Worm (Caenorhabditis elegans) whole organism, early embryonic: Measurements from ENCODE around the gene K10D11.4.

Experiments used
- B0310.2 ChIP-seq: sonication (generic microtip); optimal IDR thresholded peaks from 2 replicates; lab custom pipeline; 2016; ENCODE audit warnings: mild to moderate bottlenecking, missing genetic modification characterization, missing compliant biosample characterization
- F13C5.2 ChIP-seq: sonication (generic microtip); optimal IDR thresholded peaks from 2 replicates; lab custom pipeline; 2017; ENCODE audit warnings: mild to moderate bottlenecking, missing genetic modification characterization, inconsistent platforms, missing compliant biosample characterization
- aly-1 ChIP-seq: sonication (generic microtip); optimal IDR thresholded peaks from 2 replicates; lab custom pipeline; 2016; ENCODE audit warnings: missing genetic modification characterization, missing compliant biosample characterization
- ama-1 ChIP-seq: fragments of 150-350 bp; optimal IDR thresholded peaks from 2 replicates; lab custom pipeline; 2014
- ceh-13 ChIP-seq: fragments of 200-800 bp; sonication (Bioruptor generic); optimal IDR thresholded peaks from 2 replicates; lab custom pipeline; 2018; ENCODE audit warnings: mild to moderate bottlenecking, missing genetic modification characterization, missing compliant biosample characterization
- ceh-36 ChIP-seq: sonication (generic microtip); optimal IDR thresholded peaks from 2 replicates; lab custom pipeline; 2016; ENCODE audit warnings: missing genetic modification characterization, inconsistent platforms, missing compliant biosample characterization
- ets-7 ChIP-seq: sonication (generic microtip); optimal IDR thresholded peaks from 2 replicates; lab custom pipeline; 2016; ENCODE audit warnings: missing genotype, missing genetic modification characterization, missing compliant biosample characterization
- flt-1 ChIP-seq: fragments of 200-800 bp; sonication (Bioruptor generic); IDR thresholded peaks from 2 replicates; pipeline ENCODE4 v1.3.6; 2022; ENCODE audit warnings: missing genetic modification characterization, missing compliant biosample characterization
- hmbx-1 ChIP-seq: sonication (generic microtip); optimal IDR thresholded peaks from 2 replicates; lab custom pipeline; 2016; ENCODE audit warnings: mild to moderate bottlenecking, missing genetic modification characterization, missing compliant biosample characterization
- hmg-4 ChIP-seq: fragments of 200-800 bp; sonication (Bioruptor generic); optimal IDR thresholded peaks from 2 replicates; lab custom pipeline; 2018; ENCODE audit warnings: mild to moderate bottlenecking, missing genetic modification characterization, missing compliant biosample characterization
- hnd-1 ChIP-seq: sonication (generic microtip); optimal IDR thresholded peaks from 2 replicates; lab custom pipeline; 2016; ENCODE audit warnings: missing genetic modification characterization, missing compliant biosample characterization
- pes-1 ChIP-seq: fragments of 200-800 bp; sonication (Bioruptor generic); IDR thresholded peaks from 2 replicates; pipeline ENCODE4 v1.3.6; 2022; ENCODE audit warnings: missing genetic modification reagents, missing genetic modification characterization, missing compliant biosample characterization
- scrt-1 ChIP-seq: fragments of 200-800 bp; sonication (Bioruptor generic); IDR thresholded peaks from 2 replicates; pipeline ENCODE4 v1.3.6; 2022; ENCODE audit warnings: missing genetic modification characterization, missing compliant biosample characterization
- sea-1 ChIP-seq: fragments of 200-800 bp; sonication (Bioruptor generic); conservative IDR thresholded peaks from 2 replicates; pipeline ENCODE4 v1.3.6; 2022; ENCODE audit warnings: missing genetic modification characterization, missing compliant biosample characterization
- tbx-11 ChIP-seq: fragments of 200-800 bp; sonication (Bioruptor generic); IDR thresholded peaks from 2 replicates; pipeline ENCODE4 v1.3.6; 2022; ENCODE audit warnings: missing genetic modification characterization, missing compliant biosample characterization
- tbx-37 ChIP-seq: fragments of 200-800 bp; sonication (Bioruptor generic); conservative IDR thresholded peaks from 2 replicates; pipeline ENCODE4 v1.3.6; 2022; ENCODE audit warnings: missing genetic modification reagents, missing genetic modification characterization, missing compliant biosample characterization
- tra-4 ChIP-seq: sonication (generic microtip); optimal IDR thresholded peaks from 2 replicates; lab custom pipeline; 2017; ENCODE audit warnings: missing genetic modification characterization, missing compliant biosample characterization

K10D11.4 gene

ce11 chrIV:12978307-12979036 lies 15.8 kb downstream of the K10D11.4 start, which contains the start of gene K10D11.2:
K10D11.2 (plus strand) TSS chrIV:12978986.
- no peak for TF ChIP-seq aly-1 (tag; lab: Kevin White, UChicago)
- TF ChIP-seq flt-1: no peak
- TF ChIP-seq F13C5.2 (tag; lab: Kevin White, UChicago): no peak
- TF ChIP-seq ets-7 (tag; lab: Kevin White, UChicago): no peak
- TF ChIP-seq hmbx-1 (tag; lab: Kevin White, UChicago): no peak
- no peak for TF ChIP-seq pes-1
- no peak for TF ChIP-seq sea-1 (GFP tag; lab: Robert Waterston, UW)
- TF ChIP-seq ceh-36 (tag; lab: Kevin White, UChicago): no peak
- TF ChIP-seq scrt-1 (GFP tag; lab: Robert Waterston, UW): no peak

ce11 chrIV:12977650-12978049 lies 16.6 kb downstream of the K10D11.4 start:
- TF ChIP-seq ets-7 (tag; lab: Kevin White, UChicago) (no peak), hnd-1 (tag; lab: Kevin White, UChicago) (no peak), sea-1 (GFP tag; lab: Robert Waterston, UW) (no peak), hmbx-1 (tag; lab: Kevin White, UChicago) (no peak), tra-4 (tag; lab: Kevin White, UChicago) (no peak), ceh-36 (tag; lab: Kevin White, UChicago) (no peak), B0310.2 (tag; lab: Kevin White, UChicago) (no peak), tbx-37 (GFP tag; lab: Robert Waterston, UW) (no peak)

ce11 chrIV:12975981-12976380 lies 18.3 kb downstream of the K10D11.4 start, which contains the start of gene dod-17:
dod-17 (plus strand) TSS chrIV:12976303.
- TF ChIP-seq sea-1 (GFP tag; lab: Robert Waterston, UW) (no peak), tbx-37 (GFP tag; lab: Robert Waterston, UW) (no peak), aly-1 (tag; lab: Kevin White, UChicago) (no peak), ets-7 (tag; lab: Kevin White, UChicago) (no peak), hmg-4 (GFP tag; lab: Kevin White, UChicago) (no peak), ceh-13 (GFP tag; lab: Kevin White, UChicago) (no peak), tra-4 (tag; lab: Kevin White, UChicago) (no peak), scrt-1 (GFP tag; lab: Robert Waterston, UW) (no peak)

- TF ChIP-seq ceh-13 (GFP tag; lab: Kevin White, UChicago): no peak
Observed at ce11 chrIV:12973336-12973735, 20.9 kb downstream of the K10D11.4 start, which contains the start of gene F55G11.4. F55G11.4 (plus strand) TSS chrIV:12973624.

- TF ChIP-seq hnd-1 (tag; lab: Kevin White, UChicago): no peak
- no peak for TF ChIP-seq F13C5.2 (tag; lab: Kevin White, UChicago)
- TF ChIP-seq aly-1 (tag; lab: Kevin White, UChicago): no peak
- no peak for TF ChIP-seq hmbx-1 (tag; lab: Kevin White, UChicago)
Observed at ce11 chrIV:12972780-12973179, 21.5 kb downstream of the K10D11.4 start.

- TF ChIP-seq sea-1 (GFP tag; lab: Robert Waterston, UW) (no peak), hmg-4 (GFP tag; lab: Kevin White, UChicago) (no peak), scrt-1 (GFP tag; lab: Robert Waterston, UW) (no peak), hmbx-1 (tag; lab: Kevin White, UChicago) (no peak), tbx-37 (GFP tag; lab: Robert Waterston, UW) (no peak), ceh-13 (GFP tag; lab: Kevin White, UChicago) (no peak), ets-7 (tag; lab: Kevin White, UChicago) (no peak), ama-1 (lab: Kevin White, UChicago) (no peak), pes-1 (no peak), ceh-36 (tag; lab: Kevin White, UChicago) (no peak), F13C5.2 (tag; lab: Kevin White, UChicago) (no peak), B0310.2 (tag; lab: Kevin White, UChicago) (no peak), tbx-11 (no peak), flt-1 (no peak), hnd-1 (tag; lab: Kevin White, UChicago) (no peak), tra-4 (tag; lab: Kevin White, UChicago) (no peak)
Observed at ce11 chrIV:12971994-12972520, 22.2 kb downstream of the K10D11.4 start.

- TF ChIP-seq hmbx-1 (tag; lab: Kevin White, UChicago) (no peak), ama-1 (lab: Kevin White, UChicago) (no peak), sea-1 (GFP tag; lab: Robert Waterston, UW) (no peak), ets-7 (tag; lab: Kevin White, UChicago) (no peak), aly-1 (tag; lab: Kevin White, UChicago) (no peak), tbx-11 (no peak), F13C5.2 (tag; lab: Kevin White, UChicago) (no peak), hnd-1 (tag; lab: Kevin White, UChicago) (no peak)
Observed at ce11 chrIV:12969141-12969540, 25.1 kb downstream of the K10D11.4 start, which contains the start of gene F55G11.2. F55G11.2 (minus strand) TSS chrIV:12969289.

- TF ChIP-seq scrt-1 (GFP tag; lab: Robert Waterston, UW): no peak
- TF ChIP-seq ets-7 (tag; lab: Kevin White, UChicago): no peak
- no peak for TF ChIP-seq ceh-36 (tag; lab: Kevin White, UChicago)
- TF ChIP-seq hnd-1 (tag; lab: Kevin White, UChicago): no peak
- no peak for TF ChIP-seq hmbx-1 (tag; lab: Kevin White, UChicago)
Observed at ce11 chrIV:12967303-12967702, 27.0 kb downstream of the K10D11.4 start.
